Worm (Caenorhabditis elegans): Measurements from ENCODE around the gene C17B7.15.

DNA sequence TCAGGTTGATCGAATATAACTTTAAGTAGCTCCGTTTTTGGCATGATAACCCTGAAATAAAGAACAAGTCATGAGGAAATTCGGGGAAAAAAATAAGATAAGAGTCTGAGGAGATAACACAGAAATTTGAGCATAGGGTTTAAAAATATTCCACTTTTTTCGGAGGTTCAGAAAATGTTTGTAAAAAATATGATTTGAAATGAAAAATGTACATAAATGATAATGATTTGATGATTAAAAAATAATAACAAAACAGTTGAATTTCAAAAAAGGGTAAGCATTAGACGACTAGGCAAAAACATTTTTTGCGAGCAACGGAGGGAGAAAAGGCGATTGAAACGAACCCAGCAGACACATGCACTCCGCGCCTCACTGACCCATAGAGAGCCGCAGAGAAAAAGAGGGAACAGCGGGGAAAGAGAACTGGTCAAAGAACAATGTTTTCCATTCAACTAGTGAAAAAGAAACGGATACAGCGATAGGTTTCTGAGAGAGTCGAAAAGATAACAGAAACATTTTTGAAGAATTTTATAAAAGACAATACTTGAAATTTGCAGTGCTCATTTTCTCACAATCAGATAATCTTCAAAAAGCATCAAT, 37.8 kb upstream of the C17B7.15 start, which contains the start of gene arrd-18:
- TF ChIP-seq ztf-4 (tag; optimal IDR thresholded peaks at IDR 0.05) (no peak), peb-1 (tag; optimal IDR thresholded peaks at IDR 0.05) (no peak), nhr-237 (tag; optimal IDR thresholded peaks at IDR 0.05) (no peak), nhr-129 (tag; optimal IDR thresholded peaks at IDR 0.05) (no peak), sem-4 (tag; optimal IDR thresholded peaks at IDR 0.05) (no peak), elt-3 (tag; optimal IDR thresholded peaks at IDR 0.05) (no peak), unc-39 (tag; optimal IDR thresholded peaks at IDR 0.05) (no peak), snpc-4 (tag; optimal IDR thresholded peaks at IDR 0.05) (no peak)
